Fruit fly (Drosophila melanogaster) Kc167 (cell line): ENCODE data around the gene CG43645.

Source experiments
- insv ChIP-seq: fragments of >200 bp; optimal IDR thresholded peaks from 3 replicates; lab custom pipeline; 2018; ENCODE audit warnings: missing external identifiers
- psq ChIP-seq: fragments of >200 bp; optimal IDR thresholded peaks from 2 replicates; lab custom pipeline; 2017; ENCODE audit warnings: missing external identifiers

- TF ChIP-seq insv (lab: Kevin White, UChicago) (no peak), psq (lab: Kevin White, UChicago) (no peak)
Measured at dm6 chr2L:17471524-17471923, 14.0 kb upstream of the CG43645 start, which contains the start of gene Sgt.
